Worm (Caenorhabditis elegans): Measurements from ENCODE around the gene F22F7.12.

DNA sequence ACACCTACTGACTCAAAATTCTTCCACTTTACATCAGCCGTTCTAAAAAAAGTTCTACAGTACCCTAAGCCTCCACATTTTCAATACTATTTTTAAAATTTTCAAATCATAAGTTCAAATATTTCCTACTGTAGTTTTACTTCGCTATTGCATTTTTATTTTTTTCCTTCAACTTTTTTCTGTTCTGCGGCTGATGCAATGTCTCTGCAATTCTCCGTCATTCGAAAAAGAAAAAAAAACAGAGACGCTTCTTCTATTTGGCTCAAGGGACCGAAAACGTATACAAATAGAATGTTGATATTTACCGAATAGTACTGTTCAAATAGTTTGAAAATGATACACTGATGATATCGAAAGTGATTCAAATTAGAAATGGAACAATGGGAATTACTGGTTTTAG is 6.0 kb downstream of the F22F7.12 start:
- no peak for TF ChIP-seq nhr-10 (tag; optimal IDR thresholded peaks at IDR 0.05)
- TF ChIP-seq mbf-1 (tag; optimal IDR thresholded peaks at IDR 0.05): no peak
- no peak for TF ChIP-seq crh-2 (tag; optimal IDR thresholded peaks at IDR 0.05)
- no peak for TF ChIP-seq snpc-4 (tag; optimal IDR thresholded peaks at IDR 0.05)
- TF ChIP-seq elt-1 (tag; optimal IDR thresholded peaks at IDR 0.05): no peak
- no peak for TF ChIP-seq ztf-4 (tag; optimal IDR thresholded peaks at IDR 0.05)
- TF ChIP-seq ztf-11 (tag; optimal IDR thresholded peaks at IDR 0.05): no peak

Data from whole organism, L2 larva.